Fruit fly (Drosophila melanogaster) Kc167 (cell line): ENCODE data around the gene Socs16D.

ENCODE experiments used
- Myc ChIP-seq: fragments of >200 bp; optimal IDR thresholded peaks from 2 replicates; lab custom pipeline; 2017; ENCODE audit warnings: missing external identifiers
- Sin3A ChIP-seq: fragments of >200 bp; optimal IDR thresholded peaks from 2 replicates; lab custom pipeline; 2018; ENCODE audit warnings: missing external identifiers
- h ChIP-seq: fragments of >200 bp; optimal IDR thresholded peaks from 3 replicates; lab custom pipeline; 2018; ENCODE audit warnings: missing external identifiers
- insv ChIP-seq: fragments of >200 bp; optimal IDR thresholded peaks from 3 replicates; lab custom pipeline; 2018; ENCODE audit warnings: missing external identifiers
- psq ChIP-seq: fragments of >200 bp; optimal IDR thresholded peaks from 2 replicates; lab custom pipeline; 2017; ENCODE audit warnings: missing external identifiers
- ttk ChIP-seq: sonication (Bioruptor generic); optimal IDR thresholded peaks from 2 replicates; lab custom pipeline; 2017; ENCODE audit warnings: missing external identifiers

dm6 chrX:17872310-17872709 is 44.9 kb upstream of the Socs16D start:
- TF ChIP-seq insv (lab: Kevin White, UChicago) = no peak
- no peak for TF ChIP-seq ttk (lab: Kevin White, UChicago)
- TF ChIP-seq h (lab: Kevin White, UChicago) = no peak
- no peak for TF ChIP-seq psq (lab: Kevin White, UChicago)
- no peak for TF ChIP-seq Sin3A (lab: Kevin White, UChicago)
- TF ChIP-seq Myc = no peak
